Worm (Caenorhabditis elegans) whole organism, L3 larva: ENCODE measurements around the gene lgc-20.

Experiments used
- R02D3.7 ChIP-seq: fragments of 150-350 bp; optimal IDR thresholded peaks from 2 replicates; lab custom pipeline; 2014; ENCODE audit warnings: missing biosample characterization, missing genetic modification characterization
- ZK546.5 ChIP-seq: sonication (generic microtip); optimal IDR thresholded peaks from 2 replicates; lab custom pipeline; 2017; ENCODE audit warnings: missing biosample characterization, missing genetic modification characterization
- ceh-82 ChIP-seq: fragments of 150-350 bp; optimal IDR thresholded peaks from 2 replicates; lab custom pipeline; 2014; ENCODE audit warnings: missing biosample characterization, missing genetic modification characterization
- ceh-9 ChIP-seq: sonication (generic microtip); optimal IDR thresholded peaks from 2 replicates; lab custom pipeline; 2018; ENCODE audit warnings: missing biosample characterization, missing genetic modification characterization
- egl-27 ChIP-seq: sonication (generic microtip); optimal IDR thresholded peaks from 4 replicates; lab custom pipeline; 2017; ENCODE audit warnings: missing biosample characterization, missing genetic modification reagents, missing genetic modification characterization
- egl-5 ChIP-seq: fragments of 150-350 bp; optimal IDR thresholded peaks from 2 replicates; lab custom pipeline; 2017; ENCODE audit warnings: missing biosample characterization, missing genetic modification reagents, missing genetic modification characterization, inconsistent platforms
- elt-1 ChIP-seq: fragments of 150-350 bp; optimal IDR thresholded peaks from 2 replicates; lab custom pipeline; 2014; ENCODE audit warnings: missing biosample characterization, missing genetic modification characterization
- elt-3 ChIP-seq, 3 experiments: fragments of 150-350 bp in 1 of 3; sonication (generic microtip) in 2 of 3; optimal IDR thresholded peaks; 2 replicates in 2 of 3; 4 replicates in 1 of 3; lab custom pipeline; 2014 to 2017; ENCODE audit warnings: missing biosample characterization in 3 of 3, missing genetic modification characterization in 3 of 3
- eor-1 ChIP-seq, 2 experiments: fragments of 150-350 bp; optimal IDR thresholded peaks; 2 replicates each; lab custom pipeline; 2014 to 2018; ENCODE audit warnings: missing biosample characterization in 2 of 2, missing genetic modification characterization in 2 of 2
- fkh-10 ChIP-seq: sonication (generic microtip); optimal IDR thresholded peaks from 2 replicates; lab custom pipeline; 2017; ENCODE audit warnings: missing biosample characterization, missing genetic modification reagents, missing genetic modification characterization
- fkh-2 ChIP-seq: fragments of 150-350 bp; optimal IDR thresholded peaks from 2 replicates; lab custom pipeline; 2014; ENCODE audit warnings: missing biosample characterization, missing genetic modification reagents, missing genetic modification characterization
- fos-1 ChIP-seq: fragments of 150-350 bp; optimal IDR thresholded peaks from 2 replicates; lab custom pipeline; 2014; ENCODE audit warnings: missing biosample characterization, missing genetic modification characterization
- jun-1 ChIP-seq: fragments of 150-350 bp; optimal IDR thresholded peaks from 2 replicates; lab custom pipeline; 2014; ENCODE audit warnings: missing biosample characterization, missing genetic modification reagents, missing genetic modification characterization
- lin-15B ChIP-seq: fragments of 150-350 bp; optimal IDR thresholded peaks from 2 replicates; lab custom pipeline; 2014; ENCODE audit warnings: missing biosample characterization, missing genetic modification characterization
- lin-39 ChIP-seq: fragments of 150-350 bp; optimal IDR thresholded peaks from 2 replicates; lab custom pipeline; 2018; ENCODE audit warnings: missing biosample characterization, missing genetic modification reagents, missing genetic modification characterization
- lsy-12 ChIP-seq: sonication (generic microtip); optimal IDR thresholded peaks from 2 replicates; lab custom pipeline; 2016; ENCODE audit warnings: mild to moderate bottlenecking, missing genetic modification characterization, missing compliant biosample characterization
- nfya-1 ChIP-seq: sonication (generic microtip); optimal IDR thresholded peaks from 2 replicates; lab custom pipeline; 2017; ENCODE audit warnings: missing genetic modification characterization, mild to moderate bottlenecking, missing compliant biosample characterization, antibody characterized with exemption, moderate library complexity; ENCODE audit not compliant: insufficient read depth
- nhr-11 ChIP-seq: fragments of 150-350 bp; optimal IDR thresholded peaks from 2 replicates; lab custom pipeline; 2014; ENCODE audit warnings: missing biosample characterization, missing genetic modification characterization
- nhr-12 ChIP-seq: fragments of 150-350 bp; optimal IDR thresholded peaks from 2 replicates; lab custom pipeline; 2014; ENCODE audit warnings: missing biosample characterization, missing genetic modification characterization
- nhr-23 ChIP-seq: fragments of 150-350 bp; optimal IDR thresholded peaks from 2 replicates; lab custom pipeline; 2014; ENCODE audit warnings: missing biosample characterization, missing genetic modification reagents, missing genetic modification characterization
- nhr-237 ChIP-seq: fragments of 150-350 bp; optimal IDR thresholded peaks from 2 replicates; lab custom pipeline; 2014; ENCODE audit warnings: missing biosample characterization, missing genetic modification characterization
- nhr-25 ChIP-seq: sonication (generic microtip); optimal IDR thresholded peaks from 2 replicates; lab custom pipeline; 2017; ENCODE audit warnings: missing biosample characterization, missing genetic modification characterization
- nhr-28 ChIP-seq: fragments of 150-350 bp; optimal IDR thresholded peaks from 2 replicates; lab custom pipeline; 2014; ENCODE audit warnings: missing biosample characterization, missing genetic modification characterization
- nhr-67 ChIP-seq: fragments of 150-350 bp; optimal IDR thresholded peaks from 2 replicates; lab custom pipeline; 2014; ENCODE audit warnings: missing biosample characterization, missing genetic modification characterization
- nhr-76 ChIP-seq: fragments of 150-350 bp; sonication (generic microtip); optimal IDR thresholded peaks from 5 replicates; lab custom pipeline; 2014; ENCODE audit warnings: missing biosample characterization, missing genetic modification characterization
- sea-2 ChIP-seq: fragments of 150-350 bp; sonication (generic microtip); optimal IDR thresholded peaks from 4 replicates; lab custom pipeline; 2014; ENCODE audit warnings: missing biosample characterization, missing genetic modification reagents, missing genetic modification characterization
- skn-1 ChIP-seq: fragments of 150-350 bp; optimal IDR thresholded peaks from 2 replicates; lab custom pipeline; 2014; ENCODE audit warnings: missing biosample characterization, missing genetic modification characterization
- snpc-4 ChIP-seq: fragments of 150-350 bp; optimal IDR thresholded peaks from 2 replicates; lab custom pipeline; 2014; ENCODE audit warnings: missing biosample characterization, missing genetic modification characterization
- tbx-2 ChIP-seq: sonication (generic microtip); optimal IDR thresholded peaks from 2 replicates; lab custom pipeline; 2016; ENCODE audit warnings: mild to moderate bottlenecking, missing genetic modification characterization, missing compliant biosample characterization
- unc-39 ChIP-seq: sonication (generic microtip); optimal IDR thresholded peaks from 4 replicates; lab custom pipeline; 2017; ENCODE audit warnings: missing biosample characterization, missing genetic modification characterization
- unc-62 ChIP-seq: fragments of 150-350 bp; sonication (generic microtip); optimal IDR thresholded peaks from 4 replicates; lab custom pipeline; 2014; ENCODE audit warnings: missing biosample characterization, missing genetic modification reagents, missing genetic modification characterization
- zag-1 ChIP-seq: fragments of 150-350 bp; optimal IDR thresholded peaks from 2 replicates; lab custom pipeline; 2014; ENCODE audit warnings: missing biosample characterization, missing genetic modification characterization
- ztf-11 ChIP-seq: fragments of 150-350 bp; optimal IDR thresholded peaks from 2 replicates; lab custom pipeline; 2014; ENCODE audit warnings: missing biosample characterization, missing genetic modification characterization
- ztf-4 ChIP-seq: fragments of 150-350 bp; optimal IDR thresholded peaks from 2 replicates; lab custom pipeline; 2014; ENCODE audit warnings: missing biosample characterization, missing genetic modification characterization

The lgc-20 gene

ce11 chrII:11361751-11362150 lies 18.3 kb upstream of the lgc-20 start:
- TF ChIP-seq fkh-10 (GFP tag; lab: Kevin White, UChicago) (peak; percentile 95), elt-3 (tag; optimal IDR thresholded peaks at IDR 0.05; lab: Kevin White, UChicago) (no peak)

ce11 chrII:11353471-11353870 lies 10.1 kb upstream of the lgc-20 start:
- TF ChIP-seq nhr-25 (tag; lab: Kevin White, UChicago) (no peak), jun-1 (tag; lab: Kevin White, UChicago) (no peak), nhr-67 (tag; lab: Kevin White, UChicago) (no peak), nhr-76 (tag; lab: Kevin White, UChicago) (no peak), ztf-11 (tag; lab: Kevin White, UChicago) (no peak), unc-62 (GFP tag; lab: Kevin White, UChicago) (no peak), ztf-4 (tag; lab: Kevin White, UChicago) (no peak), fkh-10 (GFP tag; lab: Kevin White, UChicago) (no peak), nhr-237 (tag; lab: Kevin White, UChicago) (no peak), nfya-1 (no peak), ZK546.5 (tag; lab: Kevin White, UChicago) (no peak), lin-39 (tag; lab: Kevin White, UChicago) (no peak), zag-1 (tag; lab: Kevin White, UChicago) (no peak), fkh-2 (no peak), tbx-2 (no peak), nhr-11 (tag; lab: Kevin White, UChicago) (no peak), lsy-12 (tag; lab: Kevin White, UChicago) (no peak)

- no peak for TF ChIP-seq nhr-11 (tag; lab: Kevin White, UChicago)
- no peak for TF ChIP-seq ceh-82 (tag; lab: Kevin White, UChicago)
- TF ChIP-seq fos-1 (tag; lab: Kevin White, UChicago), result no peak
- no peak for TF ChIP-seq egl-5 (tag; lab: Kevin White, UChicago)
- no peak for TF ChIP-seq lin-15B (tag; lab: Kevin White, UChicago)
- no peak for TF ChIP-seq nhr-76 (tag; lab: Kevin White, UChicago)
- TF ChIP-seq egl-27, result no peak
- no peak for TF ChIP-seq unc-39
- no peak for TF ChIP-seq nhr-12 (tag; lab: Kevin White, UChicago)
- no peak for TF ChIP-seq nhr-28
- TF ChIP-seq nhr-23 (tag; lab: Kevin White, UChicago), result no peak
- no peak for TF ChIP-seq jun-1 (tag; lab: Kevin White, UChicago)
- no peak for TF ChIP-seq eor-1 (tag; optimal IDR thresholded peaks at IDR 0.05; lab: Kevin White, UChicago)
- no peak for TF ChIP-seq ceh-9
- no peak for TF ChIP-seq snpc-4 (tag; lab: Kevin White, UChicago)
Measured at ce11 chrII:11351599-11351998, 8.2 kb upstream of the lgc-20 start, which contains the start of gene clh-2. TSS of gene clh-2 (plus strand) at chrII:11351899.

- TF ChIP-seq lin-39 (tag; lab: Kevin White, UChicago) (no peak), skn-1 (no peak), snpc-4 (tag; lab: Kevin White, UChicago) (no peak), nhr-11 (tag; lab: Kevin White, UChicago) (no peak), elt-1 (no peak), sea-2 (GFP tag; lab: Kevin White, UChicago) (no peak), fkh-10 (GFP tag; lab: Kevin White, UChicago) (no peak), lin-15B (tag; lab: Kevin White, UChicago) (no peak), tbx-2 (no peak), unc-39 (no peak), fos-1 (tag; lab: Kevin White, UChicago) (no peak), elt-3 (tag; optimal IDR thresholded peaks at IDR 0.05; lab: Kevin White, UChicago) (no peak), ZK546.5 (tag; lab: Kevin White, UChicago) (no peak), R02D3.7 (tag; lab: Kevin White, UChicago) (no peak), nhr-25 (tag; lab: Kevin White, UChicago) (no peak)
- TF ChIP-seq, all 47 proteins: peak for 0
Measured at ce11 chrII:11349892-11350291, 6.5 kb upstream of the lgc-20 start, which contains the start of gene dph-5. TSS of gene dph-5 (plus strand) at chrII:11350192.
